Worm (Caenorhabditis elegans) whole organism, L4 larva: ENCODE data around the gene R08C7.5.

Experiments
- R02D3.7 ChIP-seq: fragments of 150-350 bp; sonication (generic microtip); optimal IDR thresholded peaks from 3 replicates; lab custom pipeline; 2014; ENCODE audit warnings: missing biosample characterization, missing genetic modification characterization
- T20F7.1 ChIP-seq: fragments of 200-800 bp; sonication (Bioruptor generic); optimal IDR thresholded peaks from 2 replicates; lab custom pipeline; 2018; ENCODE audit warnings: mild to moderate bottlenecking, missing genetic modification characterization, missing compliant biosample characterization
- fos-1 ChIP-seq: fragments of 150-350 bp; optimal IDR thresholded peaks from 2 replicates; lab custom pipeline; 2014; ENCODE audit warnings: missing biosample characterization, missing genetic modification characterization
- lin-39 ChIP-seq: fragments of 150-350 bp; optimal IDR thresholded peaks from 2 replicates; lab custom pipeline; 2014; ENCODE audit warnings: missing biosample characterization, missing genetic modification reagents, missing genetic modification characterization
- lsy-2 ChIP-seq, 2 experiments: fragments of 150-350 bp in 1 of 2; sonication (generic microtip) in 1 of 2; optimal IDR thresholded peaks; 2 replicates each; lab custom pipeline; 2014 to 2017; ENCODE audit warnings: missing biosample characterization in 2 of 2, missing genetic modification characterization in 2 of 2
- mxl-2 ChIP-seq: fragments of 200-800 bp; sonication (Bioruptor generic); conservative IDR thresholded peaks from 2 replicates; pipeline ENCODE4 v1.3.6; 2022; ENCODE audit warnings: missing genetic modification reagents, missing genetic modification characterization, missing compliant biosample characterization
- nhr-76 ChIP-seq: fragments of 150-350 bp; optimal IDR thresholded peaks from 2 replicates; lab custom pipeline; 2014; ENCODE audit warnings: missing biosample characterization, missing genetic modification characterization
- spr-1 ChIP-seq: sonication (generic microtip); optimal IDR thresholded peaks from 2 replicates; lab custom pipeline; 2016; ENCODE audit warnings: mild to moderate bottlenecking, missing genetic modification characterization, missing compliant biosample characterization
- ztf-11 ChIP-seq: fragments of 150-350 bp; optimal IDR thresholded peaks from 2 replicates; lab custom pipeline; 2014; ENCODE audit warnings: missing biosample characterization, missing genetic modification characterization

- TF ChIP-seq nhr-76, result no peak
- TF ChIP-seq R02D3.7, result no peak
- TF ChIP-seq ztf-11 (tag; lab: Kevin White, UChicago), result no peak
- TF ChIP-seq fos-1 (tag; lab: Kevin White, UChicago), result no peak
- no peak for TF ChIP-seq spr-1 (tag; lab: Kevin White, UChicago)
- TF ChIP-seq lin-39, result no peak
- no peak for TF ChIP-seq mxl-2 (GFP tag; lab: Robert Waterston, UW)
- TF ChIP-seq T20F7.1 (GFP tag; lab: Kevin White, UChicago), result no peak
- TF ChIP-seq lsy-2 (tag; optimal IDR thresholded peaks at IDR 0.05; lab: Kevin White, UChicago), result no peak
Observed at ce11 chrIV:4439190-4439589, 9.2 kb downstream of the R08C7.5 start, which contains the start of gene fbxb-74.
